Worm (Caenorhabditis elegans): ENCODE measurements around the gene H04D03.2.

The H04D03.2 gene

DNA sequence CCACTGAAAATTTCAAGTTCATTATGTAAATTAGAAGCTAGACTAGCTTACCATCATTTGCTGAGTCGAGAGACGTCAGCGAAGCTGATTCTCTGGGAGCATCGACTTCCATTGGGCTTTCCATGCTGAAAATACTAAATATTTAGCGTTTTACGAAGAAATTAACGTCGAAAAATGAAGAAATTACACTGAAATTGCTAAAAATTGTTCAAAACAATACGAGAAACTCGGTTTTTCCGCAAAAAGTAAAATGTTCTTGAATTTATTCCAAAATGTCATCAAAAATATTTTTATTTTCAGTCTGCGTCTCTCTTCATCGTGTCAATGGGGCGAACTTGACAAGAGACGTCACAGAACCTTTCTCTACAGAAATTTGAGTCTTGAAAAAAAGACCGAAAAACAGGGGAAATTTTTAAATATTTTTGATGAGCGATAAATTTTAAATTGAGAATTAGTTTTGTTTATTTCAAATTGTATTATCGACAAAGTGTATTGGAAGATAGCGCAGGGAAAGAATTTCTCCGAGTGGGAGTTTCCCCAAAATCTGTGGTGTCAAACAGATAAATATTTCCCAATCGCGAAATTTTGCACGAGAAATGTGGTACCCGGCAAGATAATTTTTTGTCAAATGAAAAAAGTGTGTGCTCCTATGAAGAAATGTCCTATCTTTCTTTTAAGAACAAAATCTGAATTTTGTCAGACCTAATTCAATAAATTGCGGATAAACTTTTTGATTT, 18.4 kb upstream of the H04D03.2 start, which contains the start of gene ecps-1:
Gene ecps-1, minus strand, starts transcription at position 125 of the 737 bp plus-strand sequence.
- TF ChIP-seq mbf-1 (tag; optimal IDR thresholded peaks at IDR 0.05): no peak
- TF ChIP-seq ceh-82 (tag; optimal IDR thresholded peaks at IDR 0.05): no peak
- peak; percentile 70 to 93 for TF ChIP-seq lsy-2 (tag; optimal IDR thresholded peaks at IDR 0.05)
- TF ChIP-seq skn-1 (tag; optimal IDR thresholded peaks at IDR 0.05): peak; percentile 95
- TF ChIP-seq nhr-25 (tag; optimal IDR thresholded peaks at IDR 0.05): no peak
- peak; percentile 82 for TF ChIP-seq sem-4 (tag; optimal IDR thresholded peaks at IDR 0.05)
- peak; percentile 41 for TF ChIP-seq nhr-77 (tag; optimal IDR thresholded peaks at IDR 0.05)
- peak; percentile 80 for TF ChIP-seq fos-1 (tag; optimal IDR thresholded peaks at IDR 0.05)
- peak; percentile 46 for TF ChIP-seq nhr-237 (tag; optimal IDR thresholded peaks at IDR 0.05)
- no peak for TF ChIP-seq unc-39 (tag; optimal IDR thresholded peaks at IDR 0.05)
- no peak for TF ChIP-seq alr-1 (tag; optimal IDR thresholded peaks at IDR 0.05)
- peak; percentile 77 for TF ChIP-seq F13H6.1 (tag; optimal IDR thresholded peaks at IDR 0.05)
- no peak for TF ChIP-seq dmd-4 (tag; optimal IDR thresholded peaks at IDR 0.05)
- no peak for TF ChIP-seq elt-1 (tag; optimal IDR thresholded peaks at IDR 0.05)
- TF ChIP-seq ZK546.5 (tag; optimal IDR thresholded peaks at IDR 0.05): peak; percentile 58
- TF ChIP-seq ceh-16 (tag; optimal IDR thresholded peaks at IDR 0.05): no peak
- no peak for TF ChIP-seq ztf-4 (tag; optimal IDR thresholded peaks at IDR 0.05)
- TF ChIP-seq blmp-1 (tag; optimal IDR thresholded peaks at IDR 0.05; ENCODE audit: insufficient read depth): peak; percentile 24
- TF ChIP-seq lin-13 (GFP tag; optimal IDR thresholded peaks at IDR 0.05): no peak
- peak; percentile 81 for TF ChIP-seq nhr-129 (tag; optimal IDR thresholded peaks at IDR 0.05)
- TF ChIP-seq aly-2 (tag; optimal IDR thresholded peaks at IDR 0.05): no peak
- TF ChIP-seq lin-39 (tag; optimal IDR thresholded peaks at IDR 0.05): no peak
- TF ChIP-seq gmeb-1 (tag; optimal IDR thresholded peaks at IDR 0.05): peak; percentile 84
- TF ChIP-seq unc-62 (GFP tag; optimal IDR thresholded peaks at IDR 0.05): no peak
- TF ChIP-seq C34F6.9 (tag; optimal IDR thresholded peaks at IDR 0.05): peak; percentile 97
- TF ChIP-seq elt-3 (tag; optimal IDR thresholded peaks at IDR 0.05): no peak
- peak; percentile 57 for TF ChIP-seq egl-27 (tag; optimal IDR thresholded peaks at IDR 0.05)
- peak; percentile 1 to 4 for TF ChIP-seq mdl-1 (tag; optimal IDR thresholded peaks at IDR 0.05)
- peak; percentile 96 for TF ChIP-seq unc-55 (GFP tag; optimal IDR thresholded peaks at IDR 0.05)
- TF ChIP-seq nhr-21 (tag; optimal IDR thresholded peaks at IDR 0.05): peak; percentile 81
- peak; percentile 50 for TF ChIP-seq snpc-4 (tag; optimal IDR thresholded peaks at IDR 0.05)
- TF ChIP-seq lin-11 (tag; optimal IDR thresholded peaks at IDR 0.05): no peak
- TF ChIP-seq nhr-10 (tag; optimal IDR thresholded peaks at IDR 0.05): no peak
- TF ChIP-seq sma-3 (GFP tag; optimal IDR thresholded peaks at IDR 0.05): peak; percentile 96
- peak; percentile 95 for TF ChIP-seq crh-2 (tag; optimal IDR thresholded peaks at IDR 0.05)
- no peak for TF ChIP-seq ztf-1 (GFP tag; conservative IDR thresholded peaks at IDR 0.05)
- TF ChIP-seq Y55F3AM.14 (GFP tag; optimal IDR thresholded peaks at IDR 0.05): no peak
- TF ChIP-seq ama-1 (optimal IDR thresholded peaks at IDR 0.05): no peak
- no peak for TF ChIP-seq ztf-11 (tag; optimal IDR thresholded peaks at IDR 0.05)
- TF ChIP-seq nhr-6 (tag; optimal IDR thresholded peaks at IDR 0.05): peak; percentile 83
- no peak for TF ChIP-seq nhr-23 (tag; optimal IDR thresholded peaks at IDR 0.05)
- peak; percentile 48 for TF ChIP-seq zag-1 (tag; optimal IDR thresholded peaks at IDR 0.05)
- no peak for TF ChIP-seq nhr-12 (tag; optimal IDR thresholded peaks at IDR 0.05)
- peak; percentile 90 for TF ChIP-seq sma-9 (GFP tag; optimal IDR thresholded peaks at IDR 0.05)
- TF ChIP-seq sma-9 (tag; optimal IDR thresholded peaks at IDR 0.05): no peak
- peak; percentile 41 for TF ChIP-seq R02D3.7 (tag; optimal IDR thresholded peaks at IDR 0.05)
- TF ChIP-seq mab-5 (tag; optimal IDR thresholded peaks at IDR 0.05): peak; percentile 88
- peak; percentile 11 for TF ChIP-seq nhr-11 (tag; optimal IDR thresholded peaks at IDR 0.05)
- TF ChIP-seq peb-1 (tag; optimal IDR thresholded peaks at IDR 0.05): no peak
